Fruit fly (Drosophila melanogaster) whole organism, embryonic: ENCODE data around the gene Tango5.

Source experiments
- Bteb2 ChIP-seq: fragments of 200-800 bp; sonication (Bioruptor generic); optimal IDR thresholded peaks from 2 replicates; lab custom pipeline; 2016; ENCODE audit warnings: missing biosample characterization, missing genetic modification characterization
- CG14667 ChIP-seq: fragments of 200-800 bp; sonication (Bioruptor generic); IDR thresholded peaks from 2 replicates; pipeline ENCODE4 v1.3.6; 2022; ENCODE audit warnings: missing biosample characterization, missing genetic modification characterization
- CG16779 ChIP-seq: fragments of 200-800 bp; sonication (Bioruptor generic); IDR thresholded peaks from 2 replicates; pipeline ENCODE4 v1.3.6; 2022; ENCODE audit warnings: missing biosample characterization, missing genetic modification characterization
- CG18476 ChIP-seq: fragments of 200-800 bp; sonication (Bioruptor generic); optimal IDR thresholded peaks from 2 replicates; lab custom pipeline; 2016; ENCODE audit warnings: missing biosample characterization, mild to moderate bottlenecking, missing genetic modification characterization
- CG34376 ChIP-seq: fragments of 200-800 bp; sonication (Bioruptor generic); optimal IDR thresholded peaks from 2 replicates; lab custom pipeline; 2018; ENCODE audit warnings: missing biosample characterization, mild to moderate bottlenecking, missing genetic modification characterization
- CG4360 ChIP-seq: fragments of 200-800 bp; sonication (Bioruptor generic); IDR thresholded peaks from 2 replicates; pipeline ENCODE4 v1.3.6; 2022; ENCODE audit warnings: missing biosample characterization, missing genetic modification characterization
- CG8281 ChIP-seq: fragments of 200-800 bp; sonication (Bioruptor generic); optimal IDR thresholded peaks from 2 replicates; lab custom pipeline; 2018; ENCODE audit warnings: missing biosample characterization, mild to moderate bottlenecking, missing genetic modification characterization, moderate library complexity
- CG9817 ChIP-seq: fragments of 200-800 bp; sonication (Bioruptor generic); optimal IDR thresholded peaks from 2 replicates; lab custom pipeline; 2018; ENCODE audit warnings: missing biosample characterization, mild to moderate bottlenecking, missing genetic modification characterization, moderate library complexity
- Hr78 ChIP-seq, 2 experiments: fragments of 200-800 bp in 1 of 2; fragments of >200 bp in 1 of 2; sonication (Bioruptor generic) in 1 of 2; optimal IDR thresholded peaks; 2 replicates each; lab custom pipeline; 2017 to 2019; ENCODE audit warnings: missing biosample characterization in 2 of 2, missing genetic modification characterization in 2 of 2, mild to moderate bottlenecking in 1 of 2, moderate library complexity in 1 of 2
- en ChIP-seq: fragments of 200-800 bp; sonication (Bioruptor generic); optimal IDR thresholded peaks from 2 replicates; lab custom pipeline; 2016; ENCODE audit warnings: missing biosample characterization, missing genetic modification characterization
- grn ChIP-seq: fragments of 200-800 bp; sonication (Bioruptor generic); optimal IDR thresholded peaks from 3 replicates; lab custom pipeline; 2017; ENCODE audit warnings: missing biosample characterization, missing genetic modification characterization
- pros ChIP-seq: fragments of 200-800 bp; sonication (Bioruptor generic); optimal IDR thresholded peaks from 3 replicates; lab custom pipeline; 2019; ENCODE audit warnings: missing biosample characterization, mild to moderate bottlenecking, missing genetic modification characterization, moderate library complexity
- tna ChIP-seq: fragments of 200-800 bp; sonication (Bioruptor generic); IDR thresholded peaks from 2 replicates; pipeline ENCODE4 v1.3.6; 2022; ENCODE audit warnings: missing biosample characterization, missing genetic modification characterization; ENCODE audit not compliant: partially characterized antibody

dm6 chrX:10808684-10809083 lies 44.5 kb upstream of the Tango5 start:
- TF ChIP-seq en (no peak), Bteb2 (GFP tag; lab: Kevin White, UChicago) (no peak), CG9817 (no peak), tna (GFP tag; lab: Robert Waterston, UW) (no peak), grn (GFP tag; lab: Kevin White, UChicago) (no peak), CG34376 (GFP tag; lab: Kevin White, UChicago) (no peak), CG4360 (no peak), Hr78 (GFP tag; optimal IDR thresholded peaks at IDR 0.05; lab: Kevin White, UChicago) (no peak), pros (peak; percentile 86), CG14667 (GFP tag; lab: Robert Waterston, UW) (no peak), CG8281 (tag; lab: Kevin White, UChicago) (no peak), CG18476 (GFP tag; lab: Kevin White, UChicago) (no peak), CG16779 (GFP tag; lab: Robert Waterston, UW) (no peak)
